Worm (Caenorhabditis elegans) whole organism, L4/young adult: ENCODE results near the gene C45G9.14.

Experiments
- W03F9.2 ChIP-seq: fragments of 150-350 bp; optimal IDR thresholded peaks from 2 replicates; lab custom pipeline; 2014; ENCODE audit warnings: missing biosample characterization, missing genetic modification characterization
- dao-5 ChIP-seq: sonication (generic microtip); optimal IDR thresholded peaks from 2 replicates; lab custom pipeline; 2016; ENCODE audit warnings: missing genotype, missing genetic modification characterization, moderate library complexity, missing compliant biosample characterization

DNA sequence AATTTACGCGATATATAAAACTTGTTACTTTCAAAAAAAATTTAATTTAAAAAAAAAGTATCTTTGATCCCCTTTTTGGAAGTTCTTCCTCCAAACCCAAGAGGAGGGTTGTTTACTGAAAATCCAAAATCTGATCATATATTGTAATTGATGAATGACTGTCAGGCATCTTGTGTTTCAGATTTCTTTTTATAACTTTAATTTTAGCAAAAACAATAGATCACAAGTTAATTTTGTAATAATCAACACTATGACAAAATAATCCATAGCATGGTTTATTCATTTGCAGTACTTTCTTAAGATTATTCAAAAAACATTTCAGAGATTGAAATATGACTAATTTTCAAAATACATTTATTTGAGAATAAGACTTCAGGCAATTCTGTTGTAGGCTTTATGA is 47.5 kb downstream of the C45G9.14 start:
- TF ChIP-seq dao-5 (tag; lab: Kevin White, UChicago) (no peak), W03F9.2 (no peak)
